Fruit fly (Drosophila melanogaster): ENCODE measurements around the gene Eip78C.

The Eip78C gene

DNA sequence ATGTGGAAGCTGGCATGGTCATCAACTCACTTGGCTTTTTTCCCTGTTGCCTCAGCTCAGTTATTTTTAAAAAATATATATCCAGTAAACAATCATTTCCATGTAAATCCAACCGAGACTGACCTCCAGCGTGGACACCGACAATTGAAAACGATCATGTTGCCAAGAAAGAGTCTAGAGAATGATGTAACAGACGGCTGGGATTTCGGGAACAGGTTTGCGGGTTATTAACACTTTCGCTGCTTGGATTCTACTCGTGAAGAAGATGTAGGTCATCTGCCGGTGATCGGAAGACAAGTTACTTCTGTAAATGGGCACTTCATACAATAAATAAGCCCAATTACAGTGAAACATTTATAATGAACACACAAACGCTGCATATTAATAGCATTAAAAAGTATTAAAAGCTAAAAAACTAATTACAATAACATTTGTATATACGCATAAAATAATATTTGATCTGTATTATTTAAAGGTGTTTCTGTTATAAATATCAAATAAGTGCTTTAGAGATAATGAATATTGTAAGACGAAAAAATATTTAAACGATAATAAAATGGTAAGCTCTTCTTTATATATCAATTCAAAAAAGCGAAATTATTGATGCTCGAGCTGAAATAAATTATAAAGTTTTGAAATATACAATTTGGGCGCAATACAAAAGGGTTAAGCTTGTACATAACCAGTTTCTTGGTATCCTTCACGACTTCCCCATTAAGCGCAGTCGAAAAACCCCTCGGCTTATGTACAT lies 75.5 kb downstream of the Eip78C start:
- no peak for TF ChIP-seq cic (GFP tag; optimal IDR thresholded peaks at IDR 0.05)
- no peak for TF ChIP-seq cnc (optimal IDR thresholded peaks at IDR 0.05)
- no peak for TF ChIP-seq Clk (GFP tag; optimal IDR thresholded peaks at IDR 0.05)
- no peak for TF ChIP-seq bab1 (GFP tag; optimal IDR thresholded peaks at IDR 0.05)
- no peak for TF ChIP-seq CG7101 (tag; optimal IDR thresholded peaks at IDR 0.05)
- no peak for TF ChIP-seq CG14711 (tag; optimal IDR thresholded peaks at IDR 0.05)
- no peak for TF ChIP-seq CG12768 (GFP tag; optimal IDR thresholded peaks at IDR 0.05)
- no peak for TF ChIP-seq CG7045 (GFP tag; optimal IDR thresholded peaks at IDR 0.05)
- TF ChIP-seq pad (GFP tag; optimal IDR thresholded peaks at IDR 0.05) = no peak
- no peak for TF ChIP-seq ovo (GFP tag; optimal IDR thresholded peaks at IDR 0.05)
- no peak for TF ChIP-seq CG1620 (GFP tag; optimal IDR thresholded peaks at IDR 0.05)
- no peak for TF ChIP-seq toe (GFP tag; optimal IDR thresholded peaks at IDR 0.05)
- TF ChIP-seq CG11617 (GFP tag; optimal IDR thresholded peaks at IDR 0.05) = no peak
- TF ChIP-seq CG33017 (tag; optimal IDR thresholded peaks at IDR 0.05) = no peak
- TF ChIP-seq tj (GFP tag; optimal IDR thresholded peaks at IDR 0.05) = no peak
- TF ChIP-seq CG5204 (GFP tag; optimal IDR thresholded peaks at IDR 0.05) = no peak
- no peak for TF ChIP-seq kay (GFP tag; ENCODE audit: borderline replicate concordance)

- no peak for TF ChIP-seq CG33017 (tag; optimal IDR thresholded peaks at IDR 0.05)
- TF ChIP-seq tj (GFP tag; optimal IDR thresholded peaks at IDR 0.05) = no peak
- TF ChIP-seq pad (GFP tag; optimal IDR thresholded peaks at IDR 0.05) = no peak
- no peak for TF ChIP-seq CG5204 (GFP tag; optimal IDR thresholded peaks at IDR 0.05)
- no peak for TF ChIP-seq CG12768 (GFP tag; optimal IDR thresholded peaks at IDR 0.05)
- no peak for TF ChIP-seq CG14711 (tag; optimal IDR thresholded peaks at IDR 0.05)
- no peak for TF ChIP-seq Clk (GFP tag; optimal IDR thresholded peaks at IDR 0.05)
- TF ChIP-seq CG7045 (GFP tag; optimal IDR thresholded peaks at IDR 0.05) = no peak
- no peak for TF ChIP-seq CG1620 (GFP tag; optimal IDR thresholded peaks at IDR 0.05)
- TF ChIP-seq Hr96 (GFP tag; optimal IDR thresholded peaks at IDR 0.05) = no peak
- no peak for TF ChIP-seq kay (GFP tag; ENCODE audit: borderline replicate concordance)
- TF ChIP-seq Mnt (GFP tag; optimal IDR thresholded peaks at IDR 0.05) = no peak
- TF ChIP-seq CG7101 (tag; optimal IDR thresholded peaks at IDR 0.05) = no peak
- TF ChIP-seq Crg-1 (GFP tag; optimal IDR thresholded peaks at IDR 0.05) = no peak
These were observed 76.1 kb downstream of the Eip78C start for dm6 chr3L:21302493-21302892.

dm6 chr3L:21303659-21304058 lies 77.2 kb downstream of the Eip78C start:
- TF ChIP-seq CG11617 (GFP tag; optimal IDR thresholded peaks at IDR 0.05) = no peak
- TF ChIP-seq kay (GFP tag; ENCODE audit: borderline replicate concordance) = peak; percentile 91
- TF ChIP-seq CG12768 (GFP tag; optimal IDR thresholded peaks at IDR 0.05) = peak; percentile 42
- TF ChIP-seq bab1 (GFP tag; optimal IDR thresholded peaks at IDR 0.05) = no peak

dm6 chr3L:21304400-21304799 lies 78.0 kb downstream of the Eip78C start, which contains the start of the genes CG11309 and CG7632:
TSS of gene CG11309 (minus strand) at chr3L:21304658.
TSS of gene CG7632 (plus strand) at chr3L:21304697.
- TF ChIP-seq CG7101 (tag; optimal IDR thresholded peaks at IDR 0.05) = peak; percentile 100
- peak; percentile 98 for TF ChIP-seq ovo (GFP tag; optimal IDR thresholded peaks at IDR 0.05)
- peak; percentile 100 for TF ChIP-seq bab1 (GFP tag; optimal IDR thresholded peaks at IDR 0.05)
- TF ChIP-seq CG7045 (GFP tag; optimal IDR thresholded peaks at IDR 0.05) = peak; percentile 100
- TF ChIP-seq CG5204 (GFP tag; optimal IDR thresholded peaks at IDR 0.05) = peak; percentile 99
- TF ChIP-seq cnc (optimal IDR thresholded peaks at IDR 0.05) = no peak
- TF ChIP-seq CG11617 (GFP tag; optimal IDR thresholded peaks at IDR 0.05) = peak; percentile 100
- TF ChIP-seq CG33017 (tag; optimal IDR thresholded peaks at IDR 0.05) = peak; percentile 100
- peak; percentile 98 for TF ChIP-seq kay (GFP tag; ENCODE audit: borderline replicate concordance)
- TF ChIP-seq Clk (GFP tag; optimal IDR thresholded peaks at IDR 0.05) = peak; percentile 98
- TF ChIP-seq Crg-1 (GFP tag; optimal IDR thresholded peaks at IDR 0.05) = peak; percentile 99
- peak; percentile 96 for TF ChIP-seq tj (GFP tag; optimal IDR thresholded peaks at IDR 0.05)
- TF ChIP-seq toe (GFP tag; optimal IDR thresholded peaks at IDR 0.05) = peak; percentile 99
- TF ChIP-seq CG12768 (GFP tag; optimal IDR thresholded peaks at IDR 0.05) = peak; percentile 100
- TF ChIP-seq Mnt (GFP tag; optimal IDR thresholded peaks at IDR 0.05) = peak; percentile 99
- TF ChIP-seq Hr96 (GFP tag; optimal IDR thresholded peaks at IDR 0.05) = peak; percentile 99
- peak; percentile 99 for TF ChIP-seq CG14711 (tag; optimal IDR thresholded peaks at IDR 0.05)
- TF ChIP-seq pad (GFP tag; optimal IDR thresholded peaks at IDR 0.05) = peak; percentile 96
- peak; percentile 99 for TF ChIP-seq CG1620 (GFP tag; optimal IDR thresholded peaks at IDR 0.05)
- TF ChIP-seq cic (GFP tag; optimal IDR thresholded peaks at IDR 0.05) = peak; percentile 96

Data from whole organism, adult.